Worm (Caenorhabditis elegans) whole organism, L1 larva: ENCODE measurements around the gene T10C6.16.

Experiments used
- ceh-82 ChIP-seq, 3 experiments: fragments of 150-350 bp in 1 of 3; sonication (generic microtip) in 2 of 3; optimal IDR thresholded peaks; 2 replicates each; lab custom pipeline; 2014 to 2017; ENCODE audit warnings: missing biosample characterization in 3 of 3, missing genetic modification characterization in 3 of 3
- lin-13 ChIP-seq: fragments of 150-350 bp; optimal IDR thresholded peaks from 2 replicates; lab custom pipeline; 2014; ENCODE audit warnings: missing biosample characterization, missing genetic modification reagents, missing genetic modification characterization
- skn-1 ChIP-seq: fragments of 150-350 bp; optimal IDR thresholded peaks from 2 replicates; lab custom pipeline; 2014; ENCODE audit warnings: missing biosample characterization, missing genetic modification characterization
- snpc-4 ChIP-seq: fragments of 150-350 bp; optimal IDR thresholded peaks from 2 replicates; lab custom pipeline; 2014; ENCODE audit warnings: missing biosample characterization, missing genetic modification characterization

DNA sequence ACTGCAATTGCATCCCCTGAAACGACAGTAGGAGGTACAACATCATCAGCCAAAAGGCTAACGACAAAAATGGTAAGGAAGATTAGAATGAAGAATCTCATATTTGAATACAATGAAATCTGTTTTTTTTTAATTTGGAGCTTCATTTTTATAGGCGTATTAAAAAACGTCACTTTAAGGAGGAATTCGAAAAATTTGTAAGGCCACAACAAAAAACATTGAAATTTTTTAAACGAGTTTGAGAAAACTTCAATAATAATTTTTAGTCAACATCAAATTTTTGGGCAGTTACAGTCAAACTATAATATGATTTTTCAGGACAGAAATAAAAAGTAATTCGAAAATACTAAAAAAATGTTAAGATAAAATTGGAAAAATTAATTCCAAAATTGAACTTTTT, 30.0 kb upstream of the T10C6.16 start, which contains the start of gene F14H3.14:
- TF ChIP-seq skn-1 (tag; lab: Kevin White, UChicago) (no peak), snpc-4 (no peak), lin-13 (no peak), ceh-82 (tag; optimal IDR thresholded peaks at IDR 0.05; lab: Kevin White, UChicago) (no peak)
